Fruit fly (Drosophila melanogaster) whole organism, embryonic: ENCODE results near the gene grnd.

Source experiments
- Adf1 ChIP-seq: fragments of 200-800 bp; sonication (Bioruptor generic); IDR thresholded peaks from 2 replicates; pipeline ENCODE4 v1.3.6; 2022; ENCODE audit warnings: missing biosample characterization, missing genetic modification characterization
- Asciz ChIP-seq: fragments of 200-800 bp; sonication (Bioruptor generic); optimal IDR thresholded peaks from 2 replicates; lab custom pipeline; 2017; ENCODE audit warnings: missing biosample characterization, mild to moderate bottlenecking, missing genetic modification characterization, missing genetic modification reagents
- Awh ChIP-seq: fragments of 200-800 bp; sonication (Bioruptor generic); IDR thresholded peaks from 2 replicates; pipeline ENCODE4, ENCODE4 v1.3.6; 2022; ENCODE audit warnings: missing biosample characterization, missing genetic modification characterization
- Bteb2 ChIP-seq: fragments of 200-800 bp; sonication (Bioruptor generic); optimal IDR thresholded peaks from 2 replicates; lab custom pipeline; 2016; ENCODE audit warnings: missing biosample characterization, missing genetic modification characterization
- CG1024 ChIP-seq: fragments of 200-800 bp; sonication (Bioruptor generic); IDR thresholded peaks from 2 replicates; pipeline ENCODE4 v1.3.6; 2022; ENCODE audit warnings: missing biosample characterization, missing genetic modification characterization
- CG10462 ChIP-seq: fragments of 200-800 bp; sonication (Bioruptor generic); optimal IDR thresholded peaks from 2 replicates; lab custom pipeline; 2016; ENCODE audit warnings: missing biosample characterization, missing genetic modification characterization
- CG11085 ChIP-seq: fragments of 200-800 bp; sonication (Bioruptor generic); IDR thresholded peaks from 2 replicates; pipeline ENCODE4 v1.3.6; 2022; ENCODE audit warnings: missing biosample characterization, missing genetic modification characterization
- CG12236 ChIP-seq: fragments of 200-800 bp; sonication (Bioruptor generic); optimal IDR thresholded peaks from 2 replicates; lab custom pipeline; 2016; ENCODE audit warnings: missing biosample characterization, missing genetic modification characterization
- CG12391 ChIP-seq: fragments of 200-800 bp; sonication (Bioruptor generic); optimal IDR thresholded peaks from 3 replicates; lab custom pipeline; 2018; ENCODE audit warnings: missing biosample characterization, mild to moderate bottlenecking, missing genetic modification characterization, moderate library complexity
- CG12744 ChIP-seq: fragments of 200-800 bp; sonication (Bioruptor generic); optimal IDR thresholded peaks from 2 replicates; lab custom pipeline; 2016; ENCODE audit warnings: missing biosample characterization, missing genetic modification characterization
- CG13296 ChIP-seq: fragments of 200-800 bp; sonication (Bioruptor generic); optimal IDR thresholded peaks from 3 replicates; lab custom pipeline; 2018; ENCODE audit warnings: missing biosample characterization, mild to moderate bottlenecking, missing genetic modification characterization
- CG13424 ChIP-seq: fragments of 200-800 bp; sonication (Bioruptor generic); optimal IDR thresholded peaks from 2 replicates; lab custom pipeline; 2019; ENCODE audit warnings: missing biosample characterization, mild to moderate bottlenecking, missing genetic modification characterization, moderate library complexity
- CG15514 ChIP-seq: fragments of 200-800 bp; sonication (Bioruptor generic); optimal IDR thresholded peaks from 3 replicates; lab custom pipeline; 2017; ENCODE audit warnings: missing biosample characterization, missing genetic modification characterization, mild to moderate bottlenecking, moderate library complexity, missing genetic modification reagents
- CG15601 ChIP-seq: fragments of 200-800 bp; sonication (Bioruptor generic); optimal IDR thresholded peaks from 3 replicates; lab custom pipeline; 2019; ENCODE audit warnings: missing biosample characterization, mild to moderate bottlenecking, missing genetic modification characterization, moderate library complexity
- CG16863 ChIP-seq: fragments of 200-800 bp; sonication (Bioruptor generic); optimal IDR thresholded peaks from 3 replicates; lab custom pipeline; 2016; ENCODE audit warnings: missing biosample characterization, missing genetic modification characterization
- CG17612 ChIP-seq: fragments of 200-800 bp; sonication (Bioruptor generic); IDR thresholded peaks from 2 replicates; pipeline ENCODE4 v1.3.6; 2022; ENCODE audit warnings: missing biosample characterization, missing genetic modification characterization
- CG17802 ChIP-seq: fragments of 200-800 bp; sonication (Bioruptor generic); optimal IDR thresholded peaks from 2 replicates; lab custom pipeline; 2018; ENCODE audit warnings: missing biosample characterization, mild to moderate bottlenecking, missing genetic modification characterization, moderate library complexity
- CG17829 ChIP-seq: fragments of 200-800 bp; optimal IDR thresholded peaks from 2 replicates; lab custom pipeline; 2019; ENCODE audit warnings: missing biosample characterization, mild to moderate bottlenecking, missing genetic modification characterization, moderate library complexity
- CG17912 ChIP-seq: fragments of 200-800 bp; sonication (Bioruptor generic); optimal IDR thresholded peaks from 2 replicates; lab custom pipeline; 2018; ENCODE audit warnings: missing biosample characterization, mild to moderate bottlenecking, missing genetic modification characterization
- CG2712 ChIP-seq: fragments of 200-800 bp; optimal IDR thresholded peaks from 3 replicates; lab custom pipeline; 2019; ENCODE audit warnings: missing biosample characterization, mild to moderate bottlenecking, missing genetic modification characterization, moderate library complexity
- CG30403 ChIP-seq: fragments of 200-800 bp; sonication (Bioruptor generic); optimal IDR thresholded peaks from 3 replicates; lab custom pipeline; 2016; ENCODE audit warnings: missing biosample characterization, missing genetic modification characterization
- CG3065 ChIP-seq: fragments of 200-800 bp; sonication (Bioruptor generic); optimal IDR thresholded peaks from 2 replicates; lab custom pipeline; 2016; ENCODE audit warnings: missing biosample characterization, missing genetic modification characterization
- CG4424 ChIP-seq: fragments of 200-800 bp; sonication (Bioruptor generic); optimal IDR thresholded peaks from 3 replicates; lab custom pipeline; 2016; ENCODE audit warnings: missing biosample characterization, missing genetic modification characterization
- CG4854 ChIP-seq: fragments of 200-800 bp; sonication (Bioruptor generic); optimal IDR thresholded peaks from 2 replicates; lab custom pipeline; 2016; ENCODE audit warnings: missing biosample characterization, missing genetic modification characterization, inconsistent platforms
- CG7786 ChIP-seq: fragments of 200-800 bp; sonication (Bioruptor generic); optimal IDR thresholded peaks from 2 replicates; lab custom pipeline; 2016; ENCODE audit warnings: missing biosample characterization, missing genetic modification characterization
- CG8478 ChIP-seq: fragments of >200 bp; optimal IDR thresholded peaks from 2 replicates; lab custom pipeline; 2018
- CG8944 ChIP-seq: fragments of 200-800 bp; sonication (Bioruptor generic); optimal IDR thresholded peaks from 3 replicates; lab custom pipeline; 2016; ENCODE audit warnings: missing biosample characterization, missing genetic modification characterization
- CG9817 ChIP-seq: fragments of 200-800 bp; sonication (Bioruptor generic); optimal IDR thresholded peaks from 2 replicates; lab custom pipeline; 2018; ENCODE audit warnings: missing biosample characterization, mild to moderate bottlenecking, missing genetic modification characterization, moderate library complexity
- CTCF ChIP-seq: fragments of 200-800 bp; sonication (Bioruptor generic); optimal IDR thresholded peaks from 2 replicates; lab custom pipeline; 2017; ENCODE audit warnings: missing biosample characterization, mild to moderate bottlenecking, missing genetic modification characterization, moderate library complexity
- CrebB ChIP-seq: fragments of 200-800 bp; sonication (Bioruptor generic); optimal IDR thresholded peaks from 3 replicates; lab custom pipeline; 2018; ENCODE audit warnings: missing biosample characterization, mild to moderate bottlenecking, missing genetic modification characterization
- Elba2 ChIP-seq: fragments of 200-800 bp; sonication (Bioruptor generic); optimal IDR thresholded peaks from 3 replicates; lab custom pipeline; 2016; ENCODE audit warnings: missing biosample characterization, missing genetic modification characterization
- HLH54F ChIP-seq: fragments of 200-800 bp; sonication (Bioruptor generic); optimal IDR thresholded peaks from 3 replicates; lab custom pipeline; 2016; ENCODE audit warnings: missing biosample characterization, missing genetic modification characterization
- Hsf ChIP-seq: fragments of 200-800 bp; sonication (Bioruptor generic); optimal IDR thresholded peaks from 3 replicates; lab custom pipeline; 2016; ENCODE audit warnings: missing biosample characterization, missing genetic modification characterization
- Lpt ChIP-seq: fragments of >200 bp; optimal IDR thresholded peaks from 2 replicates; lab custom pipeline; 2018; ENCODE audit warnings: missing biosample characterization, missing genetic modification characterization
- Meics ChIP-seq: fragments of 200-800 bp; sonication (Bioruptor generic); optimal IDR thresholded peaks from 2 replicates; lab custom pipeline; 2017; ENCODE audit warnings: missing biosample characterization, mild to moderate bottlenecking, missing genetic modification characterization
- Taf1 ChIP-seq: fragments of 200-800 bp; sonication (Bioruptor generic); IDR thresholded peaks from 2 replicates; pipeline ENCODE4 v1.3.6; 2022; ENCODE audit warnings: missing biosample characterization, missing genetic modification characterization
- caup ChIP-seq: fragments of 200-800 bp; sonication (Bioruptor generic); optimal IDR thresholded peaks from 3 replicates; lab custom pipeline; 2017; ENCODE audit warnings: missing biosample characterization, mild to moderate bottlenecking, missing genetic modification characterization, moderate library complexity; ENCODE audit not compliant: severe bottlenecking
- ewg ChIP-seq: fragments of 200-800 bp; sonication (Bioruptor generic); optimal IDR thresholded peaks from 3 replicates; lab custom pipeline; 2017; ENCODE audit warnings: mild to moderate bottlenecking, missing biosample characterization, missing genetic modification reagents, missing genetic modification characterization
- her ChIP-seq: fragments of 200-800 bp; sonication (Bioruptor generic); optimal IDR thresholded peaks from 2 replicates; lab custom pipeline; 2016; ENCODE audit warnings: missing biosample characterization, missing genetic modification characterization
- lola ChIP-seq, 3 experiments: fragments of >200 bp in 2 of 3; fragments of 200-800 bp in 1 of 3; sonication (Bioruptor generic) in 1 of 3; optimal IDR thresholded peaks; 2 replicates each; lab custom pipeline; 2017 to 2019; ENCODE audit warnings: missing biosample characterization in 3 of 3, missing genetic modification characterization in 3 of 3, mild to moderate bottlenecking in 1 of 3, moderate library complexity in 1 of 3
- mld ChIP-seq: fragments of 200-800 bp; sonication (Bioruptor generic); IDR thresholded peaks from 3 replicates; pipeline ENCODE4 v1.3.6; 2022; ENCODE audit warnings: missing biosample characterization, missing genetic modification characterization; ENCODE audit not compliant: partially characterized antibody
- nau ChIP-seq: fragments of 200-800 bp; sonication (Bioruptor generic); optimal IDR thresholded peaks from 3 replicates; lab custom pipeline; 2017; ENCODE audit warnings: missing biosample characterization, mild to moderate bottlenecking, missing genetic modification characterization, missing genetic modification reagents
- nerfin-1 ChIP-seq: fragments of 200-800 bp; sonication (Bioruptor generic); optimal IDR thresholded peaks from 3 replicates; lab custom pipeline; 2019; ENCODE audit warnings: missing biosample characterization, mild to moderate bottlenecking, missing genetic modification characterization, moderate library complexity
- phol ChIP-seq: fragments of 200-800 bp; sonication (Bioruptor generic); optimal IDR thresholded peaks from 3 replicates; lab custom pipeline; 2018; ENCODE audit warnings: missing biosample characterization, mild to moderate bottlenecking, missing genetic modification characterization, moderate library complexity
- salm ChIP-seq: fragments of 200-800 bp; sonication (Bioruptor generic); optimal IDR thresholded peaks from 2 replicates; lab custom pipeline; 2018; ENCODE audit warnings: missing biosample characterization, mild to moderate bottlenecking, missing genetic modification characterization
- sd ChIP-seq: fragments of 200-800 bp; sonication (Bioruptor generic); optimal IDR thresholded peaks from 3 replicates; lab custom pipeline; 2018; ENCODE audit warnings: missing biosample characterization, mild to moderate bottlenecking, missing genetic modification characterization, moderate library complexity
- so ChIP-seq: fragments of 200-800 bp; sonication (Bioruptor generic); IDR thresholded peaks from 3 replicates; pipeline ENCODE4 v1.3.6; 2022; ENCODE audit warnings: missing biosample characterization, missing genetic modification characterization
- stc ChIP-seq: fragments of 200-800 bp; sonication (Bioruptor generic); IDR thresholded peaks from 2 replicates; pipeline ENCODE4 v1.3.6; 2022; ENCODE audit warnings: missing biosample characterization, missing genetic modification characterization
- unc-4 ChIP-seq: fragments of 200-800 bp; sonication (Bioruptor generic); IDR thresholded peaks from 2 replicates; pipeline ENCODE4 v1.3.6; 2022; ENCODE audit warnings: missing biosample characterization, missing genetic modification characterization; ENCODE audit not compliant: partially characterized antibody
- vfl ChIP-seq: fragments of 200-800 bp; sonication (Bioruptor generic); optimal IDR thresholded peaks from 2 replicates; lab custom pipeline; 2016; ENCODE audit warnings: missing biosample characterization, missing genetic modification characterization

grnd gene

DNA sequence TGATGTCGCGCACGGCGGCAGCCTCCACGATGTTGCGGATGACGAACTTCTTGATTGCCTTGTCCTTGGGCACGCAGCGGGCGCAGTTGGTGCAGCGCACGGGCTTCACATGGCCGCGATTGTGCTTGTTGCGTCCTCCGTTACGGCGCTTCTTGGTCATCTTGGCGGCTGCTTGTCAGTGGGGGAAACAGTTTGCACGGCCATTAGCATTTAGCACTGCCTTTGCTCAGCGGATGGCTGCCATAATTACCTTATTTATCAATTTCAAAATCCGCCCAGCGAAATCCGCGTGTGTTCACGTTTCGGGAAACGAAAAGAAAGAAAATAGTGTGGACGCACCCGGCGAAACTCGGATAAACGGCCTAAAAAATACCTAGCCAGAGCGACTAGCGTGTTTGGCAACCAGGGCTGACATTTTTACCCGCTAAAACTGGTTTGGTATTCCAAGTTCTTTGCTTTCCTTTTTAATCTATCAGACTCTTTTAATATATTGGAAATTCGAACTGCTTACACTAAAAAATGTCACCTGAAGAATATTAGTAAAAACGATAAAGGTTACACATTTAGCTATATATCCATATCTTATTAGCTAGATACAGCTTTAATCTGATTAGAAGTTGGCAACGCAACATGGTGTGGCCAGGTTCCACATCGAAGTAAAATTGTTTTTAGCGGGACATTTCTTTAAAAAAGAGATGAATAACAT lies 42.2 kb upstream of the grnd start, which contains the start of gene RpS26 (continued):
- 0 out of 2 replicates have a peak, but pooled peaks have one; percentile 34 for TF ChIP-seq Adf1 (GFP tag; lab: Robert Waterston, UW)
- peak; percentile 93 for TF ChIP-seq CG4854 (GFP tag; lab: Kevin White, UChicago)
- peak; percentile 65 for TF ChIP-seq CG9817 (tag; lab: Kevin White, UChicago)
- TF ChIP-seq CG12236, result no peak
- TF ChIP-seq CG10462 (GFP tag; lab: Kevin White, UChicago), result peak; percentile 38
- peak in 1 of 3 experiments; percentile 42 for TF ChIP-seq lola (GFP tag; optimal IDR thresholded peaks at IDR 0.05; lab: Kevin White, UChicago)
- TF ChIP-seq unc-4 (GFP tag; lab: Robert Waterston, UW), result no peak; the same call in 1 of the 2 replicates
- TF ChIP-seq CG1024, result no peak
- TF ChIP-seq nerfin-1 (tag; lab: Kevin White, UChicago), result peak; percentile 24
- peak; percentile 37 for TF ChIP-seq CG16863 (GFP tag; lab: Kevin White, UChicago)
- peak; percentile 55 for TF ChIP-seq CG2712
- no peak for TF ChIP-seq sd
- TF ChIP-seq ewg (GFP tag; lab: Kevin White, UChicago), result no peak
- TF ChIP-seq CG12391 (tag; lab: Kevin White, UChicago), result peak; percentile 46
- TF ChIP-seq caup (GFP tag; lab: Kevin White, UChicago), result peak; percentile 79
- TF ChIP-seq CG15514, result peak; percentile 61
- TF ChIP-seq stc (GFP tag; lab: Robert Waterston, UW), result 0 out of 2 replicates have a peak, but pooled peaks have one; percentile 26
- TF ChIP-seq CG12744 (GFP tag; lab: Kevin White, UChicago), result no peak
- TF ChIP-seq CG17912, result no peak
- peak; percentile 41 for TF ChIP-seq CG13424 (tag; lab: Kevin White, UChicago)
- peak; percentile 24 for TF ChIP-seq Hsf (GFP tag; lab: Kevin White, UChicago)
- TF ChIP-seq vfl (GFP tag; lab: Kevin White, UChicago), result no peak
- TF ChIP-seq CG3065 (GFP tag; lab: Kevin White, UChicago), result no peak
- TF ChIP-seq CG17829, result peak; percentile 50
- TF ChIP-seq Taf1 (GFP tag; lab: Robert Waterston, UW), result no peak
- TF ChIP-seq CTCF, result no peak
- TF ChIP-seq CG4424 (GFP tag; lab: Kevin White, UChicago), result peak; percentile 50
- TF ChIP-seq CG17612, result no peak
- no peak; the same call in 1 of the 2 replicates for TF ChIP-seq CG11085 (GFP tag; lab: Robert Waterston, UW)
- TF ChIP-seq nau, result no peak
- 0 out of 2 replicates have a peak, but pooled peaks have one; percentile 33 for TF ChIP-seq Awh (GFP tag; lab: Robert Waterston, UW)
- peak; percentile 71 for TF ChIP-seq CG30403 (GFP tag; lab: Kevin White, UChicago)
- TF ChIP-seq CG13296 (GFP tag; lab: Kevin White, UChicago), result no peak
- TF ChIP-seq Bteb2 (GFP tag; lab: Kevin White, UChicago), result peak; percentile 29
- TF ChIP-seq CG8478 (lab: Kevin White, UChicago), result no peak
- no peak for TF ChIP-seq Lpt (GFP tag; lab: Kevin White, UChicago)
- no peak for TF ChIP-seq Meics (GFP tag; lab: Kevin White, UChicago)
- TF ChIP-seq mld (GFP tag; lab: Robert Waterston, UW), result no peak
- TF ChIP-seq so (GFP tag; lab: Robert Waterston, UW), result 0 out of 3 replicates have a peak, but pooled peaks have one; percentile 49
- peak; percentile 71 for TF ChIP-seq CG15601 (tag; lab: Kevin White, UChicago)
- no peak for TF ChIP-seq salm (tag; lab: Kevin White, UChicago)
- peak; percentile 12 for TF ChIP-seq CG8944
- TF ChIP-seq Elba2 (GFP tag; lab: Kevin White, UChicago), result peak; percentile 75
- TF ChIP-seq phol (tag; lab: Kevin White, UChicago), result peak; percentile 76
- TF ChIP-seq CG7786, result peak; percentile 16
- no peak for TF ChIP-seq her
- TF ChIP-seq CG17802 (tag; lab: Kevin White, UChicago), result peak; percentile 22
- TF ChIP-seq Asciz (GFP tag; lab: Kevin White, UChicago), result no peak
- no peak for TF ChIP-seq CrebB (tag; lab: Kevin White, UChicago)
- TF ChIP-seq HLH54F (GFP tag; lab: Kevin White, UChicago), result peak; percentile 61
